Worm (Caenorhabditis elegans): ENCODE data around the gene nhr-141.

The nhr-141 gene

DNA sequence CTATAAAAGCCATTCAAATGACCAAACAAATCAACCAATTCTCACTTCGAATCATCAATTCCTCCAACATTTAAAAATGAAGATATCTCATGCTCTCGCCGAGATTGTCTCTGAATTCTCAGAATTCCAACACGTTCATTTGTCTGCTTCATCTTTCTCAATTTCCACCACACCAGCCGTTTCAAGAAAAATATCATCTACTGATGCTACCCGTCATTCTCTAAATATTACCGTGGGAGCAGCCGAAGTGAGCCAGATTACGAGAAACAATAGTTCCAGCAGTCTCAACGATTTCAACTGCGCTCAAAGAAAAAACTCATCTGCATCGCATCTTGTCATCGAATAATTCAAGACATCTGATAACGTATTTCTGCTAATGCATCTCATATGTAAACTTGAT lies 29.6 kb upstream of the nhr-141 start, which contains the start of gene F18E3.12:
TSS of gene F18E3.12 (plus strand) at position 77 of the 400 bp plus-strand sequence.
- no peak for TF ChIP-seq mml-1 (tag; optimal IDR thresholded peaks at IDR 0.05)
- no peak for TF ChIP-seq egl-5 (tag; optimal IDR thresholded peaks at IDR 0.05)
- no peak for TF ChIP-seq elt-2 (tag; optimal IDR thresholded peaks at IDR 0.05)
- peak; percentile 83 for TF ChIP-seq ama-1 (optimal IDR thresholded peaks at IDR 0.05)

DNA sequence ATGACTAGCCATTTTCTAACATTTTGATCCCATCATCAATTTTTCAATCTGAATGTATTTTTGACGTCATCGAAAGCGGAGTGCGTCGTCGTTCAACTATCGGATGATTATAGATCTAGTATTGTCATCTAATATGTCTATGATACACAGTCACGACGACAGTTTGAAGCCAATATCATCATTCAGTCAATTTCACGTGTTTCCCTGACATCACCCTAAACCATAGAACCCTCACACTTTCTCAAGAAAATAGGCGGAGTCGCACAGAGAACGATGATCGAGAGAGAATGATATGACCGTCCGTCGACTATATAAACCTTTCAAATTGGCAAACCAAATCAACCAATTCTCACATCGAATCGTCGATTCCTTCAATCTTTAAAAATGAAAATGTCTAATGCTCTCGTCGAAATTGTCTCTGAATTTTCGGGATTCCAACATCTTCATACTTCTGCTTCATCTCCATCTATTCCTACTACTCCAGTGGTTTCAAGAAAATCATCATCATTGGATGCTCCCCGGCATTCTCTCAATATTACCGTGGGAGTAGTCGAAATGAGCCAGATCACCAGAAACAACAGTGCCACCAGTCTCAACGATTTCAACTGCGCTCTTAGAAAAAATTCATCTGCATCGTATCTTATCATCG lies 28.6 kb upstream of the nhr-141 start, which contains the start of gene F18E3.13:
TSS of gene F18E3.13 (plus strand) at position 385 of the 649 bp plus-strand sequence.
- TF ChIP-seq ceh-9 (tag; optimal IDR thresholded peaks at IDR 0.05) (no peak), nhr-25 (tag; optimal IDR thresholded peaks at IDR 0.05) (peak; percentile 92), egl-5 (tag; optimal IDR thresholded peaks at IDR 0.05) (no peak), nhr-23 (tag; optimal IDR thresholded peaks at IDR 0.05) (peak; percentile 85), unc-62 (GFP tag; optimal IDR thresholded peaks at IDR 0.05) (no peak), nfya-1 (tag; optimal IDR thresholded peaks at IDR 0.05; ENCODE audit: insufficient read depth) (no peak), ama-1 (optimal IDR thresholded peaks at IDR 0.05) (peak; percentile 93), lsy-12 (tag; optimal IDR thresholded peaks at IDR 0.05) (peak; percentile 7), unc-39 (tag; optimal IDR thresholded peaks at IDR 0.05) (no peak), nhr-76 (tag; optimal IDR thresholded peaks at IDR 0.05) (no peak), daf-12 (tag; optimal IDR thresholded peaks at IDR 0.05) (no peak), fos-1 (tag; optimal IDR thresholded peaks at IDR 0.05) (no peak), nhr-237 (tag; optimal IDR thresholded peaks at IDR 0.05) (no peak), ceh-16 (tag; optimal IDR thresholded peaks at IDR 0.05) (no peak), ztf-4 (tag; optimal IDR thresholded peaks at IDR 0.05) (no peak), ceh-82 (tag; optimal IDR thresholded peaks at IDR 0.05) (no peak), eor-1 (tag; optimal IDR thresholded peaks at IDR 0.05) (no peak), pqm-1 (tag; optimal IDR thresholded peaks at IDR 0.05) (no peak), elt-2 (tag; optimal IDR thresholded peaks at IDR 0.05) (no peak), tbx-2 (tag; optimal IDR thresholded peaks at IDR 0.05) (peak; percentile 34), mml-1 (tag; optimal IDR thresholded peaks at IDR 0.05) (no peak), aly-2 (tag; optimal IDR thresholded peaks at IDR 0.05) (no peak), sea-2 (GFP tag; optimal IDR thresholded peaks at IDR 0.05) (no peak), zag-1 (tag; optimal IDR thresholded peaks at IDR 0.05) (no peak), nhr-43 (tag; optimal IDR thresholded peaks at IDR 0.05; ENCODE audit: poor library complexity, severe bottlenecking) (peak; percentile 93), pha-4 (tag; optimal IDR thresholded peaks at IDR 0.05) (no peak), nhr-67 (tag; optimal IDR thresholded peaks at IDR 0.05) (no peak), mdl-1 (tag; optimal IDR thresholded peaks at IDR 0.05) (no peak), lin-39 (tag; optimal IDR thresholded peaks at IDR 0.05) (no peak), ceh-28 (tag; optimal IDR thresholded peaks at IDR 0.05) (no peak), nhr-11 (tag; optimal IDR thresholded peaks at IDR 0.05) (no peak), nhr-77 (tag; optimal IDR thresholded peaks at IDR 0.05) (no peak), ztf-11 (tag; optimal IDR thresholded peaks at IDR 0.05) (no peak), ZK546.5 (tag; optimal IDR thresholded peaks at IDR 0.05) (no peak), jun-1 (tag; optimal IDR thresholded peaks at IDR 0.05) (peak; percentile 37), egl-27 (tag; optimal IDR thresholded peaks at IDR 0.05) (peak; percentile 22), nhr-12 (tag; optimal IDR thresholded peaks at IDR 0.05) (no peak), elt-1 (tag; optimal IDR thresholded peaks at IDR 0.05) (no peak), skn-1 (tag; optimal IDR thresholded peaks at IDR 0.05) (no peak), fkh-2 (tag; optimal IDR thresholded peaks at IDR 0.05) (no peak), R02D3.7 (tag; optimal IDR thresholded peaks at IDR 0.05) (no peak), lin-15B (tag; optimal IDR thresholded peaks at IDR 0.05) (no peak), snpc-4 (tag; optimal IDR thresholded peaks at IDR 0.05) (no peak), elt-3 (tag; optimal IDR thresholded peaks at IDR 0.05) (peak; percentile 33 to 44 (median 38)), hmg-11 (tag; optimal IDR thresholded peaks at IDR 0.05) (no peak), nhr-28 (tag; optimal IDR thresholded peaks at IDR 0.05) (no peak), fkh-10 (GFP tag; optimal IDR thresholded peaks at IDR 0.05) (no peak)

All from whole organism, L3 larva.